Worm (Caenorhabditis elegans) whole organism, late embryonic: Measurements from ENCODE around the gene vha-1.
A peak's percentile ranks its signal among the peaks of the same experiment; 100 is the strongest.

Source experiments
- C08G9.2 ChIP-seq: sonication (generic microtip); optimal IDR thresholded peaks from 2 replicates; lab custom pipeline; 2016; ENCODE audit warnings: mild to moderate bottlenecking, missing genetic modification characterization, moderate library complexity, missing compliant biosample characterization
- K02D7.2 ChIP-seq: sonication (generic microtip); optimal IDR thresholded peaks from 2 replicates; lab custom pipeline; 2017; ENCODE audit warnings: mild to moderate bottlenecking, missing genetic modification characterization, missing compliant biosample characterization
- Y22D7AL.16 ChIP-seq: sonication (generic microtip); optimal IDR thresholded peaks from 2 replicates; lab custom pipeline; 2016; ENCODE audit warnings: missing genetic modification characterization, missing compliant biosample characterization
- ahr-1 ChIP-seq: sonication (generic microtip); optimal IDR thresholded peaks from 2 replicates; lab custom pipeline; 2016; ENCODE audit warnings: missing genetic modification characterization, missing compliant biosample characterization
- ceh-2 ChIP-seq: sonication (generic microtip); optimal IDR thresholded peaks from 2 replicates; lab custom pipeline; 2016; ENCODE audit warnings: missing genotype, missing genetic modification characterization, missing compliant biosample characterization
- ceh-22 ChIP-seq: sonication (generic microtip); optimal IDR thresholded peaks from 2 replicates; lab custom pipeline; 2017; ENCODE audit warnings: missing biosample characterization, missing genetic modification characterization
- ceh-24 ChIP-seq: sonication (generic microtip); optimal IDR thresholded peaks from 2 replicates; lab custom pipeline; 2016; ENCODE audit warnings: mild to moderate bottlenecking, missing genetic modification characterization, missing compliant biosample characterization
- ceh-30 ChIP-seq: fragments of 150-350 bp; optimal IDR thresholded peaks from 2 replicates; lab custom pipeline; 2014; ENCODE audit warnings: missing biosample characterization, missing genetic modification characterization
- ceh-31 ChIP-seq: sonication (generic microtip); optimal IDR thresholded peaks from 2 replicates; lab custom pipeline; 2016; ENCODE audit warnings: missing genetic modification characterization, missing compliant biosample characterization
- ceh-45 ChIP-seq: fragments of 200-800 bp; sonication (Bioruptor generic); IDR thresholded peaks from 2 replicates; pipeline ENCODE4 v1.3.6; 2022; ENCODE audit warnings: missing genetic modification reagents, missing genetic modification characterization, missing compliant biosample characterization
- ceh-48 ChIP-seq: sonication (generic microtip); optimal IDR thresholded peaks from 2 replicates; lab custom pipeline; 2016; ENCODE audit warnings: missing genetic modification characterization, inconsistent platforms, missing compliant biosample characterization
- ceh-6 ChIP-seq: fragments of 200-800 bp; sonication (Bioruptor generic); optimal IDR thresholded peaks from 2 replicates; lab custom pipeline; 2018; ENCODE audit warnings: mild to moderate bottlenecking, missing genetic modification characterization, missing compliant biosample characterization
- dmd-4 ChIP-seq: sonication (generic microtip); optimal IDR thresholded peaks from 2 replicates; lab custom pipeline; 2016; ENCODE audit warnings: borderline replicate concordance, missing genetic modification characterization, missing compliant biosample characterization
- elt-2 ChIP-seq: sonication (generic microtip); optimal IDR thresholded peaks from 2 replicates; lab custom pipeline; 2016; ENCODE audit warnings: missing genetic modification reagents, missing genetic modification characterization, missing compliant biosample characterization
- elt-4 ChIP-seq: sonication (generic microtip); optimal IDR thresholded peaks from 2 replicates; lab custom pipeline; 2016; ENCODE audit warnings: missing genetic modification characterization, missing compliant biosample characterization
- eyg-1 ChIP-seq: sonication (generic microtip); optimal IDR thresholded peaks from 2 replicates; lab custom pipeline; 2016; ENCODE audit warnings: missing genotype, missing genetic modification characterization, missing compliant biosample characterization
- fkh-10 ChIP-seq: fragments of 150-350 bp; optimal IDR thresholded peaks from 2 replicates; lab custom pipeline; 2014; ENCODE audit warnings: missing biosample characterization, missing genetic modification reagents, missing genetic modification characterization
- gmeb-2 ChIP-seq: sonication (generic microtip); optimal IDR thresholded peaks from 2 replicates; lab custom pipeline; 2016; ENCODE audit warnings: missing genetic modification characterization, inconsistent platforms, missing compliant biosample characterization
- hlh-13 ChIP-seq: fragments of 200-800 bp; sonication (Bioruptor generic); optimal IDR thresholded peaks from 2 replicates; lab custom pipeline; 2018; ENCODE audit warnings: mild to moderate bottlenecking, missing genetic modification characterization, missing compliant biosample characterization
- hlh-15 ChIP-seq: sonication (generic microtip); optimal IDR thresholded peaks from 2 replicates; lab custom pipeline; 2016; ENCODE audit warnings: missing genetic modification characterization, missing compliant biosample characterization
- hlh-6 ChIP-seq: sonication (generic microtip); optimal IDR thresholded peaks from 2 replicates; lab custom pipeline; 2016; ENCODE audit warnings: missing genotype, missing genetic modification characterization, missing compliant biosample characterization
- lim-6 ChIP-seq: sonication (generic microtip); optimal IDR thresholded peaks from 2 replicates; lab custom pipeline; 2016; ENCODE audit warnings: missing genetic modification characterization, missing compliant biosample characterization
- lin-11 ChIP-seq: fragments of 200-800 bp; sonication (Bioruptor generic); optimal IDR thresholded peaks from 2 replicates; lab custom pipeline; 2018; ENCODE audit warnings: mild to moderate bottlenecking, missing genetic modification characterization, missing compliant biosample characterization
- nfya-1 ChIP-seq: sonication (generic microtip); optimal IDR thresholded peaks from 2 replicates; lab custom pipeline; 2017; ENCODE audit warnings: missing genetic modification characterization, mild to moderate bottlenecking, missing compliant biosample characterization, antibody characterized with exemption, moderate library complexity
- nhr-232 ChIP-seq: sonication (generic microtip); optimal IDR thresholded peaks from 2 replicates; lab custom pipeline; 2016; ENCODE audit warnings: missing genetic modification characterization, missing compliant biosample characterization
- odd-2 ChIP-seq: sonication (generic microtip); optimal IDR thresholded peaks from 2 replicates; lab custom pipeline; 2017; ENCODE audit warnings: antibody characterized with exemption, mild to moderate bottlenecking, missing genetic modification characterization, missing compliant biosample characterization
- pag-3 ChIP-seq: sonication (generic microtip); optimal IDR thresholded peaks from 2 replicates; lab custom pipeline; 2016; ENCODE audit warnings: missing compliant biosample characterization, missing genetic modification characterization, borderline replicate concordance
- pax-1 ChIP-seq: fragments of 150-350 bp; optimal IDR thresholded peaks from 2 replicates; lab custom pipeline; 2014; ENCODE audit warnings: missing biosample characterization, missing genetic modification characterization
- pqm-1 ChIP-seq: sonication (generic microtip); optimal IDR thresholded peaks from 2 replicates; lab custom pipeline; 2016; ENCODE audit warnings: missing genetic modification characterization, missing compliant biosample characterization
- rnt-1 ChIP-seq: sonication (generic microtip); optimal IDR thresholded peaks from 2 replicates; lab custom pipeline; 2016; ENCODE audit warnings: missing genetic modification characterization, missing compliant biosample characterization
- sox-4 ChIP-seq: sonication (generic microtip); optimal IDR thresholded peaks from 2 replicates; lab custom pipeline; 2017; ENCODE audit warnings: mild to moderate bottlenecking, missing genetic modification characterization, inconsistent platforms, missing compliant biosample characterization
- tbx-7 ChIP-seq: sonication (generic microtip); optimal IDR thresholded peaks from 2 replicates; lab custom pipeline; 2016; ENCODE audit warnings: missing genotype, missing genetic modification characterization, missing compliant biosample characterization
- unc-42 ChIP-seq: sonication (generic microtip); optimal IDR thresholded peaks from 2 replicates; lab custom pipeline; 2016; ENCODE audit warnings: missing genotype, missing genetic modification characterization, missing compliant biosample characterization
- unc-55 ChIP-seq: sonication (generic microtip); optimal IDR thresholded peaks from 2 replicates; lab custom pipeline; 2017; ENCODE audit warnings: missing biosample characterization, missing genetic modification reagents, missing genetic modification characterization
- unc-86 ChIP-seq: sonication (generic microtip); optimal IDR thresholded peaks from 2 replicates; lab custom pipeline; 2016; ENCODE audit warnings: missing genetic modification characterization, missing compliant biosample characterization
- ztf-16 ChIP-seq: sonication (generic microtip); optimal IDR thresholded peaks from 2 replicates; lab custom pipeline; 2017; ENCODE audit warnings: missing genetic modification characterization, missing compliant biosample characterization

The vha-1 gene

ce11 chrIII:9782483-9783081 lies 1.5 kb downstream of the vha-1 start, which contains the start of gene R10E11.6:
R10E11.6 (plus strand) TSS chrIII:9783006.
- TF ChIP-seq nfya-1, result no peak
- TF ChIP-seq pqm-1 (tag; lab: Kevin White, UChicago), result no peak
- no peak for TF ChIP-seq unc-42 (tag; lab: Kevin White, UChicago)
- TF ChIP-seq ceh-2 (tag; lab: Kevin White, UChicago), result no peak
- no peak for TF ChIP-seq elt-2 (tag; lab: Kevin White, UChicago)
- no peak for TF ChIP-seq ztf-16 (tag; lab: Kevin White, UChicago)
- no peak for TF ChIP-seq ceh-24 (tag; lab: Kevin White, UChicago)

- TF ChIP-seq ceh-31 (tag; lab: Kevin White, UChicago), result no peak
- TF ChIP-seq unc-86 (tag; lab: Kevin White, UChicago), result no peak
- no peak for TF ChIP-seq pag-3 (tag; lab: Kevin White, UChicago)
- no peak for TF ChIP-seq unc-55 (GFP tag; lab: Kevin White, UChicago)
- TF ChIP-seq eyg-1 (tag; lab: Kevin White, UChicago), result no peak
- TF ChIP-seq gmeb-2 (tag; lab: Kevin White, UChicago), result no peak
- no peak for TF ChIP-seq tbx-7 (tag; lab: Kevin White, UChicago)
Observed at ce11 chrIII:9783133-9783590, 2.1 kb downstream of the vha-1 start.

- TF ChIP-seq ceh-48 (tag; lab: Kevin White, UChicago) (no peak), ceh-30 (tag; lab: Kevin White, UChicago) (no peak), ceh-6 (no peak), elt-2 (tag; lab: Kevin White, UChicago) (peak; percentile 79), dmd-4 (no peak)
Observed at ce11 chrIII:9786776-9787175, 5.7 kb downstream of the vha-1 start.

- TF ChIP-seq hlh-13 (no peak), ceh-22 (tag; lab: Kevin White, UChicago) (no peak), nfya-1 (peak; percentile 84), fkh-10 (GFP tag; lab: Kevin White, UChicago) (no peak)
Observed at ce11 chrIII:9789083-9789482, 8.0 kb downstream of the vha-1 start.

ce11 chrIII:9789607-9790073 lies 8.6 kb downstream of the vha-1 start, which contains the start of gene R10E11.5:
R10E11.5 (minus strand) TSS chrIII:9789657.
- TF ChIP-seq rnt-1 (no peak), nfya-1 (peak; percentile 51)

- TF ChIP-seq rnt-1 (no peak), fkh-10 (GFP tag; lab: Kevin White, UChicago) (no peak), ceh-45 (GFP tag; lab: Robert Waterston, UW) (no peak), odd-2 (no peak), hlh-6 (no peak), ahr-1 (no peak), pax-1 (no peak), lim-6 (tag; lab: Kevin White, UChicago) (no peak), unc-86 (tag; lab: Kevin White, UChicago) (no peak), elt-4 (no peak), K02D7.2 (tag; lab: Kevin White, UChicago) (no peak), sox-4 (tag; lab: Kevin White, UChicago) (no peak), nhr-232 (tag; lab: Kevin White, UChicago) (no peak), ceh-30 (tag; lab: Kevin White, UChicago) (no peak), hlh-15 (tag; lab: Kevin White, UChicago) (no peak), C08G9.2 (no peak), Y22D7AL.16 (no peak), ztf-16 (tag; lab: Kevin White, UChicago) (no peak), lin-11 (no peak)
Observed at ce11 chrIII:9793592-9794417, 12.8 kb downstream of the vha-1 start, which contains the start of the genes R10E11.9 and mcm-6. R10E11.9 (minus strand) TSS chrIII:9793642. mcm-6 (plus strand) TSS chrIII:9794367.
